Fruit fly (Drosophila melanogaster) whole organism, wandering third instar larva: ENCODE data around the gene CG9289.

ENCODE experiments used
- Abd-B ChIP-seq: fragments of >200 bp; optimal IDR thresholded peaks from 2 replicates; lab custom pipeline; 2017; ENCODE audit warnings: missing biosample characterization, missing genetic modification characterization
- CG9705 ChIP-seq: fragments of 200-800 bp; sonication (Bioruptor generic); optimal IDR thresholded peaks from 2 replicates; lab custom pipeline; 2018; ENCODE audit warnings: missing biosample characterization, mild to moderate bottlenecking, missing genetic modification characterization
- CrebA ChIP-seq: fragments of 200-800 bp; sonication (Bioruptor generic); optimal IDR thresholded peaks from 2 replicates; lab custom pipeline; 2016; ENCODE audit warnings: missing biosample characterization, mild to moderate bottlenecking, missing genetic modification characterization, borderline replicate concordance
- Dfd ChIP-seq: fragments of >200 bp; optimal IDR thresholded peaks from 2 replicates; lab custom pipeline; 2017; ENCODE audit warnings: missing biosample characterization, missing genetic modification characterization
- GATAd ChIP-seq: sonication (Bioruptor generic); optimal IDR thresholded peaks from 2 replicates; lab custom pipeline; 2016; ENCODE audit warnings: missing biosample characterization, missing genetic modification characterization
- HLH106 ChIP-seq: fragments of 200-800 bp; optimal IDR thresholded peaks from 3 replicates; lab custom pipeline; 2019; ENCODE audit warnings: missing biosample characterization, mild to moderate bottlenecking, missing genetic modification characterization, moderate library complexity
- Hnf4 ChIP-seq: fragments of 200-800 bp; sonication (Bioruptor generic); optimal IDR thresholded peaks from 2 replicates; lab custom pipeline; 2016; ENCODE audit warnings: missing biosample characterization, mild to moderate bottlenecking, missing genetic modification characterization
- Hr78 ChIP-seq: fragments of >200 bp; optimal IDR thresholded peaks from 2 replicates; lab custom pipeline; 2017; ENCODE audit warnings: missing biosample characterization, missing genetic modification characterization
- Hr83 ChIP-seq: fragments of 200-300 bp; sonication (Bioruptor generic); optimal IDR thresholded peaks from 2 replicates; lab custom pipeline; 2016; ENCODE audit warnings: missing biosample characterization, mild to moderate bottlenecking, missing genetic modification characterization, moderate library complexity; ENCODE audit not compliant: poor library complexity, severe bottlenecking
- Jra ChIP-seq: sonication (Bioruptor generic); optimal IDR thresholded peaks from 2 replicates; lab custom pipeline; 2016; ENCODE audit warnings: missing biosample characterization, missing genetic modification characterization
- Mio ChIP-seq: sonication (Bioruptor generic); optimal IDR thresholded peaks from 2 replicates; lab custom pipeline; 2016; ENCODE audit warnings: missing biosample characterization, missing genetic modification characterization
- Myc ChIP-seq: fragments of >200 bp; optimal IDR thresholded peaks from 2 replicates; lab custom pipeline; 2017
- N ChIP-seq: fragments of >200 bp; optimal IDR thresholded peaks from 2 replicates; lab custom pipeline; 2018; ENCODE audit warnings: missing biosample characterization, missing external identifiers, missing genetic modification characterization
- OdsH ChIP-seq: fragments of 200-800 bp; sonication (Bioruptor generic); optimal IDR thresholded peaks from 2 replicates; lab custom pipeline; 2016; ENCODE audit warnings: missing biosample characterization, mild to moderate bottlenecking, missing genetic modification characterization
- Rel ChIP-seq, 2 experiments: fragments of 200-800 bp; sonication (Bioruptor generic) in 1 of 2; optimal IDR thresholded peaks; 2 replicates in 1 of 2; 3 replicates in 1 of 2; lab custom pipeline; 2016 to 2019; ENCODE audit warnings: mild to moderate bottlenecking in 2 of 2, missing biosample characterization in 2 of 2, missing genetic modification characterization in 2 of 2, moderate library complexity in 1 of 2
- Sp1 ChIP-seq: fragments of 200-800 bp; sonication (Bioruptor generic); optimal IDR thresholded peaks from 3 replicates; lab custom pipeline; 2019; ENCODE audit warnings: missing biosample characterization, mild to moderate bottlenecking, missing genetic modification characterization, moderate library complexity
- br ChIP-seq: fragments of 200-800 bp; sonication (Bioruptor generic); optimal IDR thresholded peaks from 2 replicates; lab custom pipeline; 2016; ENCODE audit warnings: missing biosample characterization, missing genetic modification characterization
- dl ChIP-seq, 2 experiments: fragments of 175-275, 200-275 bp in 1 of 2; fragments of 200-275 bp in 1 of 2; sonication (Bioruptor generic); optimal IDR thresholded peaks; lab custom pipeline; 2018; ENCODE audit warnings: mild to moderate bottlenecking in 2 of 2, missing biosample characterization in 2 of 2, missing genetic modification characterization in 2 of 2, moderate library complexity in 2 of 2; ENCODE audit not compliant: partially characterized antibody in 2 of 2, insufficient read depth in 1 of 2
- dmrt93B ChIP-seq: fragments of 200-800 bp; sonication (Bioruptor generic); optimal IDR thresholded peaks from 2 replicates; lab custom pipeline; 2018; ENCODE audit warnings: missing biosample characterization, mild to moderate bottlenecking, missing genetic modification characterization
- ey ChIP-seq: fragments of 200-800 bp; sonication (Bioruptor generic); optimal IDR thresholded peaks from 2 replicates; lab custom pipeline; 2016; ENCODE audit warnings: missing biosample characterization, missing genetic modification characterization
- foxo ChIP-seq, 2 experiments: fragments of 200-800 bp; sonication (Bioruptor generic); optimal IDR thresholded peaks; 2 replicates in 1 of 2; 3 replicates in 1 of 2; lab custom pipeline; 2016 to 2017; ENCODE audit warnings: missing biosample characterization in 2 of 2, missing genetic modification characterization in 2 of 2
- fru ChIP-seq: fragments of 200-800 bp; sonication (Bioruptor generic); optimal IDR thresholded peaks from 3 replicates; lab custom pipeline; 2016; ENCODE audit warnings: missing biosample characterization, mild to moderate bottlenecking, missing genetic modification characterization
- h ChIP-seq: fragments of 200-800 bp; sonication (Bioruptor generic); optimal IDR thresholded peaks from 3 replicates; lab custom pipeline; 2016; ENCODE audit warnings: missing biosample characterization, mild to moderate bottlenecking, missing genetic modification characterization
- jim ChIP-seq: fragments of 175-275, 200-325 bp; sonication (Bioruptor generic); optimal IDR thresholded peaks from 2 replicates; lab custom pipeline; 2016; ENCODE audit warnings: missing biosample characterization, mild to moderate bottlenecking, missing genetic modification characterization
- lola ChIP-seq: fragments of >200 bp; optimal IDR thresholded peaks from 2 replicates; lab custom pipeline; 2017; ENCODE audit warnings: missing biosample characterization, missing genetic modification characterization
- psq ChIP-seq: fragments of 200-800 bp; sonication (Bioruptor generic); optimal IDR thresholded peaks from 3 replicates; lab custom pipeline; 2017; ENCODE audit warnings: missing biosample characterization, mild to moderate bottlenecking, missing genetic modification characterization, moderate library complexity
- rgr ChIP-seq: fragments of 200-800 bp; sonication (Bioruptor generic); optimal IDR thresholded peaks from 3 replicates; lab custom pipeline; 2016; ENCODE audit warnings: missing biosample characterization, mild to moderate bottlenecking, missing genetic modification characterization
- sv ChIP-seq: fragments of 200-800 bp; sonication (Bioruptor generic); optimal IDR thresholded peaks from 3 replicates; lab custom pipeline; 2016; ENCODE audit warnings: missing biosample characterization, missing genetic modification characterization
- tai ChIP-seq: sonication (Bioruptor generic); optimal IDR thresholded peaks from 2 replicates; lab custom pipeline; 2016; ENCODE audit warnings: missing biosample characterization, missing genetic modification characterization
- woc ChIP-seq: sonication (Bioruptor generic); optimal IDR thresholded peaks from 2 replicates; lab custom pipeline; 2016; ENCODE audit warnings: missing biosample characterization, mild to moderate bottlenecking, missing genetic modification characterization

CG9289 gene

DNA sequence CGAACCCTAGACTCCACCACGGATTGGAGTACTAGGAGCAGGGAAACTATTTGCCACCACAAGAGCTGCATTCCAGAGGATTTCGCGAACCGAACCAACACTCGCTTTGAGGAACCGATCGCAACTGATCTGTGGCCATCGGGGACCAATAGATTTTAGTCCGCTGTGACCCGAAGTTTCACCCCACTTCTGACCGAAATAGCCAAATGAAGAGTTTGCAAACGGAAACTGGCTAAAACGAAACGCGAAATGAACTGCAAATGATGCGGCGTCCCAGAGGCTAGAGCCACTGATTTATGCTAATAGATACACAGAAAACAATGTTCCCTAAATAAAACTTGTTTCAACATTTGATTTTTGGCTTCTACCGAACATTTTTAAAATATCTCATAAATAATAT, 4.5 kb downstream of the CG9289 start, which contains the start of gene CG9287:
Gene CG9287 (minus strand): TSS at position 101 of the 400 bp plus-strand sequence.
- TF ChIP-seq dl (GFP tag; optimal IDR thresholded peaks at IDR 0.05; lab: Kevin White, UChicago; ENCODE audit: insufficient read depth in 1 of 2, partially characterized antibody in 2 of 2) (no peak), rgr (GFP tag; lab: Kevin White, UChicago) (no peak), HLH106 (tag; lab: Kevin White, UChicago) (no peak), lola (GFP tag; lab: Kevin White, UChicago) (no peak), Hnf4 (GFP tag; lab: Kevin White, UChicago) (no peak)

DNA sequence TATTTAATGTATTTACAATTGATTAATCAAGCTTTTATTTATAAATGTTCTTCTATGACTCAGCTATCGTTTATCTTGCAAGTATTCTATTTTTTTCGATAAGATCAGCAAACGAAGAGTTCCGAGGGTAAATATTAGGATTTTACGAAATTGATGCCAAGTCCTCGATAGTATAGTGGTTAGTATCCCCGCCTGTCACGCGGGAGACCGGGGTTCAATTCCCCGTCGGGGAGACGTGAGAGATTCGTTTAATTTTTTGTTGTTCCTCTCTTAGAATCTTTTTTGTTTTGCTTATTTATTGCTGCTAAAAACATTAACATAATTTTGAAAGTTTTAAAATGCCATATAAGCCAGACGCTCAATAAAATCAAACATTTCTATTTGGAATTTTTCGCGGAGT, 5.2 kb downstream of the CG9289 start:
- no peak for TF ChIP-seq lola (GFP tag; lab: Kevin White, UChicago)

DNA sequence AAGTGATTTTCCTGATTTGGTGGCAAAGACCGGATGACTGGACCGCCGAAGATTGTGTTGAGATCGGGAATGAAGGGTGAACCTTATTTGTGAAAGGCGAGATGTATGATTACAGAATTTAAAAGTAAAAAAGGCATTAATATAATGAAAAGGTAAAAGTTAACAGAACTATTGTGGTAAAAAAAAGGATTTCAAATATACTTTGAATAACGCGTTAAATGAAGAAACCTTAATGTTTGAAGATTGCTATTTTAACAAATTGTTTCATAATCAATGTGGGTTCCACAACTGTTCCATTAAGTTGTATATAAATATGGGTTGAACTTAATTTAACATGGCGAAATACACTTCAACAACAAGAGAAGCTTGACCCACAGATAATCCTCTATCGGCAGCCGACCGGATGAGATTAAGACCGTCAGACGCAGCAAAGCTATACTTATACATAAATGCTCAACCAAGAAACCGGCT, 11.9 kb downstream of the CG9289 start, which contains the start of gene Glt:
Gene Glt (plus strand): TSS at position 421 of the 471 bp plus-strand sequence.
- TF ChIP-seq foxo (GFP tag; optimal IDR thresholded peaks at IDR 0.05; lab: Kevin White, UChicago): peak in 1 of 2 experiments; percentile 45
- peak; percentile 53 for TF ChIP-seq h (GFP tag; lab: Kevin White, UChicago)
- peak; percentile 31 for TF ChIP-seq OdsH (GFP tag; lab: Kevin White, UChicago)
- no peak for TF ChIP-seq CG9705 (GFP tag; lab: Kevin White, UChicago)
- TF ChIP-seq Myc: no peak
- no peak for TF ChIP-seq dl (GFP tag; optimal IDR thresholded peaks at IDR 0.05; lab: Kevin White, UChicago; ENCODE audit: insufficient read depth in 1 of 2, partially characterized antibody in 2 of 2)
- no peak for TF ChIP-seq Hr83 (GFP tag; lab: Kevin White, UChicago)
- no peak for TF ChIP-seq sv
- no peak for TF ChIP-seq Hr78 (GFP tag; lab: Kevin White, UChicago)
- no peak for TF ChIP-seq woc (GFP tag; lab: Kevin White, UChicago)
- TF ChIP-seq psq (GFP tag; lab: Kevin White, UChicago): no peak
- TF ChIP-seq CrebA (GFP tag; lab: Kevin White, UChicago): no peak
- no peak for TF ChIP-seq lola (GFP tag; lab: Kevin White, UChicago)
- no peak for TF ChIP-seq GATAd (GFP tag; lab: Kevin White, UChicago)
- peak; percentile 31 for TF ChIP-seq Hnf4 (GFP tag; lab: Kevin White, UChicago)
- TF ChIP-seq rgr (GFP tag; lab: Kevin White, UChicago): peak; percentile 65
- peak; percentile 60 for TF ChIP-seq HLH106 (tag; lab: Kevin White, UChicago)
- no peak for TF ChIP-seq Jra (GFP tag; lab: Kevin White, UChicago)
- peak; percentile 38 for TF ChIP-seq br (GFP tag; lab: Kevin White, UChicago)
- peak; percentile 2 for TF ChIP-seq dmrt93B (GFP tag; lab: Kevin White, UChicago)
- no peak for TF ChIP-seq Abd-B (GFP tag; lab: Kevin White, UChicago)
- peak; percentile 59 for TF ChIP-seq fru (GFP tag; lab: Kevin White, UChicago)
- TF ChIP-seq ey (GFP tag; lab: Kevin White, UChicago): peak; percentile 5

DNA sequence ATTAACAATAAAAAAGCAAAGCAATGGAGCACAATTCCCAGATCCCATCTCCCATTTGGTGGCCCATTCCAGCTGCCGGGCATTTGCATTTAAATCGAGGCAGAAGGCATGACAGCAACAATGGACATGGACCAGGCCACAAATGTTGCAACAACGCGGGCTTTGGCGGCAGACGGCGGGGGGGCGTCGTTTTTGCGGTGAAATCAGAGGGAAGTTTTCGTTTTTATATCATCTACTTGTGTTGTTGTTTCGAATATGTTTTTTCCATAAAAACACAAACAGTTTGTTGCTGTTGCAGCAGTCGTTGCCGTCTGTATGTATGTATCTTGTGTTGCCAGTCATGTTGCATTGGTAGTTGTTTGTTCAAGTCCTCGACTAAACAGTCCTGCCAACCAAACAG, 24.6 kb downstream of the CG9289 start:
- TF ChIP-seq fru (GFP tag; lab: Kevin White, UChicago): no peak
- peak; percentile 96 for TF ChIP-seq Dfd (GFP tag; lab: Kevin White, UChicago)

DNA sequence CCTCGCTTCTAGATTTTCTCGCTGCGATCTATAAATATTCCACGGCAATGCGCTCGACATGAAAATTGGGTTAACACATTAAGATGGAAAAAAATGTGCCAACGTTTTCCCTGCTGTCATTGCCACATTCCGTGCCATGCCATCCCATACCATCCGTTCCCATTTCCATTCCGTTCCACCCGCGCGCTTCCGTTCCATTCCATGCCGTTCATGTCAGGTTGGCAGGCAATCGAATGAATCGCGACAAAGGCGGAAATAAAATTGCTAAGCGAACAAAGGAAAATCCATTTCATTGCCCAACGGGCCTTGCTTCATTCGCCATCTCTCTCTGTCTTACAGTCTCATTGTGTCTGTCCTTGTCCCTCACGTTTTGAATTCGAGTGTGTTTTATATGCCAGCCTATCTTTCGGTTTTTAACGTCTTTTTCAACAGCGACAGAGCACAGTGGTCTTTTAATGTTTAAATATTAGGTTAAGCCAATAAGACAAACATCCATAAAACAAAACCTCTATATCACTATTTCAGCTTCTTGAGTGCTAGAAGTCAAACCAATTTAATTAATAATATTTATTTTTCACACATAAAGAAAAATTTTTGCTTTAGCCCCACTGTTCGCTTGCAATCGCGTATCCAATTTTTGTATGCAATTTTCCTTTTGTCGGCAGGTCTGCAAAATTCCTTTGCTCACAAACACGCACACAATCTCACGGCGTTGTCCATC, 50.3 kb downstream of the CG9289 start:
- no peak for TF ChIP-seq Mio
- peak in 1 of 2 experiments; percentile 40 for TF ChIP-seq foxo (GFP tag; optimal IDR thresholded peaks at IDR 0.05; lab: Kevin White, UChicago)
- TF ChIP-seq br (GFP tag; lab: Kevin White, UChicago): no peak
- no peak for TF ChIP-seq CG9705 (GFP tag; lab: Kevin White, UChicago)
- no peak for TF ChIP-seq rgr (GFP tag; lab: Kevin White, UChicago)
- no peak for TF ChIP-seq GATAd (GFP tag; lab: Kevin White, UChicago)
- no peak for TF ChIP-seq jim (GFP tag; lab: Kevin White, UChicago)
- no peak for TF ChIP-seq Dfd (GFP tag; lab: Kevin White, UChicago)
- TF ChIP-seq h (GFP tag; lab: Kevin White, UChicago): peak; percentile 16
- TF ChIP-seq tai (GFP tag; lab: Kevin White, UChicago): no peak
- no peak for TF ChIP-seq Hr83 (GFP tag; lab: Kevin White, UChicago)
- no peak for TF ChIP-seq Jra (GFP tag; lab: Kevin White, UChicago)
- no peak for TF ChIP-seq lola (GFP tag; lab: Kevin White, UChicago)
- TF ChIP-seq OdsH (GFP tag; lab: Kevin White, UChicago): peak; percentile 12
- no peak for TF ChIP-seq dmrt93B (GFP tag; lab: Kevin White, UChicago)
- TF ChIP-seq fru (GFP tag; lab: Kevin White, UChicago): peak; percentile 13
- no peak for TF ChIP-seq ey (GFP tag; lab: Kevin White, UChicago)
- TF ChIP-seq N: no peak
- TF ChIP-seq Sp1 (GFP tag; lab: Kevin White, UChicago): no peak
- TF ChIP-seq CrebA (GFP tag; lab: Kevin White, UChicago): no peak
- TF ChIP-seq Rel (GFP tag; optimal IDR thresholded peaks at IDR 0.05; lab: Kevin White, UChicago): no peak
- no peak for TF ChIP-seq Rel (tag; optimal IDR thresholded peaks at IDR 0.05; lab: Kevin White, UChicago)
